Worm (Caenorhabditis elegans): ENCODE measurements around the gene ZC404.1.

- TF ChIP-seq tbx-9 (tag; optimal IDR thresholded peaks at IDR 0.05; ENCODE audit: borderline replicate concordance) (no peak), dpl-1 (GFP tag; optimal IDR thresholded peaks at IDR 0.05) (no peak), ceh-79 (tag; optimal IDR thresholded peaks at IDR 0.05) (no peak), unc-62 (GFP tag; optimal IDR thresholded peaks at IDR 0.05) (no peak), rpc-1 (optimal IDR thresholded peaks at IDR 0.05) (no peak), rpc-1 (tag; optimal IDR thresholded peaks at IDR 0.05) (no peak), sea-2 (GFP tag; IDR thresholded peaks at IDR 0.05) (no peak)
These were observed 36.1 kb downstream of the ZC404.1 start for ce11 chrV:6830075-6830474.

Measured in whole organism, young adult.